Worm (Caenorhabditis elegans): ENCODE data around the gene Y69E1A.8.

- TF ChIP-seq ama-1 (optimal IDR thresholded peaks at IDR 0.05) (no peak), elt-3 (tag; optimal IDR thresholded peaks at IDR 0.05) (no peak), ztf-11 (tag; optimal IDR thresholded peaks at IDR 0.05) (no peak), unc-39 (tag; optimal IDR thresholded peaks at IDR 0.05) (no peak), egl-27 (tag; optimal IDR thresholded peaks at IDR 0.05) (no peak), lsy-2 (tag; optimal IDR thresholded peaks at IDR 0.05) (no peak)
Measured at ce11 chrIV:10934786-10935185, 31.6 kb upstream of the Y69E1A.8 start.

Data from whole organism, L2 larva.